Fruit fly (Drosophila melanogaster): ENCODE data around the gene CG34452.

dm6 chr3L:15691968-15692367 is 4.3 kb upstream of the CG34452 start, which contains the start of gene CG34451:
- TF ChIP-seq CoRest (tag; optimal IDR thresholded peaks at IDR 0.05) = no peak
- TF ChIP-seq CG10543 (GFP tag; optimal IDR thresholded peaks at IDR 0.05) = no peak
- no peak for TF ChIP-seq kay (GFP tag; optimal IDR thresholded peaks at IDR 0.05)
- no peak for TF ChIP-seq ro (GFP tag; IDR thresholded peaks at IDR 0.05)
- no peak for TF ChIP-seq rib (GFP tag; IDR thresholded peaks at IDR 0.05)
- TF ChIP-seq CG34376 (GFP tag; optimal IDR thresholded peaks at IDR 0.05) = no peak
